Fruit fly (Drosophila melanogaster) whole organism, wandering third instar larva: ENCODE data around the gene CG3793.

Source experiments
- Abd-B ChIP-seq: fragments of >200 bp; optimal IDR thresholded peaks from 2 replicates; lab custom pipeline; 2017; ENCODE audit warnings: missing biosample characterization, missing genetic modification characterization
- Dfd ChIP-seq: fragments of >200 bp; optimal IDR thresholded peaks from 2 replicates; lab custom pipeline; 2017; ENCODE audit warnings: missing biosample characterization, missing genetic modification characterization
- brk ChIP-seq: fragments of 200-800 bp; sonication (Bioruptor generic); optimal IDR thresholded peaks from 2 replicates; lab custom pipeline; 2016; ENCODE audit warnings: missing biosample characterization, mild to moderate bottlenecking, missing genetic modification characterization
- dsf ChIP-seq: sonication (Bioruptor generic); optimal IDR thresholded peaks from 2 replicates; lab custom pipeline; 2016; ENCODE audit warnings: missing biosample characterization, missing genetic modification characterization, borderline replicate concordance
- ey ChIP-seq: fragments of 200-800 bp; sonication (Bioruptor generic); optimal IDR thresholded peaks from 2 replicates; lab custom pipeline; 2016; ENCODE audit warnings: missing biosample characterization, missing genetic modification characterization
- fru ChIP-seq: fragments of 200-800 bp; sonication (Bioruptor generic); optimal IDR thresholded peaks from 3 replicates; lab custom pipeline; 2016; ENCODE audit warnings: missing biosample characterization, mild to moderate bottlenecking, missing genetic modification characterization
- lola ChIP-seq: fragments of >200 bp; optimal IDR thresholded peaks from 2 replicates; lab custom pipeline; 2017; ENCODE audit warnings: missing biosample characterization, missing genetic modification characterization
- pan ChIP-seq: fragments of >200 bp; optimal IDR thresholded peaks from 2 replicates; lab custom pipeline; 2017
- psq ChIP-seq: fragments of 200-800 bp; sonication (Bioruptor generic); optimal IDR thresholded peaks from 3 replicates; lab custom pipeline; 2017; ENCODE audit warnings: missing biosample characterization, mild to moderate bottlenecking, missing genetic modification characterization, moderate library complexity
- rgr ChIP-seq: fragments of 200-800 bp; sonication (Bioruptor generic); optimal IDR thresholded peaks from 3 replicates; lab custom pipeline; 2016; ENCODE audit warnings: missing biosample characterization, mild to moderate bottlenecking, missing genetic modification characterization
- sv ChIP-seq: fragments of 200-800 bp; sonication (Bioruptor generic); optimal IDR thresholded peaks from 3 replicates; lab custom pipeline; 2016; ENCODE audit warnings: missing biosample characterization, missing genetic modification characterization

- TF ChIP-seq pan (lab: Kevin White, UChicago) (no peak), sv (GFP tag; lab: Kevin White, UChicago) (no peak), brk (no peak), Dfd (GFP tag; lab: Kevin White, UChicago) (no peak), dsf (no peak), ey (GFP tag; lab: Kevin White, UChicago) (no peak), Abd-B (GFP tag; lab: Kevin White, UChicago) (no peak), lola (GFP tag; lab: Kevin White, UChicago) (no peak), rgr (GFP tag; lab: Kevin White, UChicago) (no peak), fru (GFP tag; lab: Kevin White, UChicago) (no peak), psq (GFP tag; lab: Kevin White, UChicago) (no peak)
These were observed 11.9 kb upstream of the CG3793 start, which contains the start of gene Mtr4 for dm6 chr2L:15752096-15752495.
